Worm (Caenorhabditis elegans): ENCODE results near the gene adr-2.

Gene adr-2

ce11 chrIII:7210486-7210885 lies 22.2 kb downstream of the adr-2 start:
- TF ChIP-seq madf-9 (GFP tag; conservative IDR thresholded peaks at IDR 0.05) (no peak), vab-7 (GFP tag; IDR thresholded peaks at IDR 0.05) (no peak), T20F7.1 (GFP tag; optimal IDR thresholded peaks at IDR 0.05) (no peak), saeg-2 (GFP tag; IDR thresholded peaks at IDR 0.05) (no peak), lsy-2 (tag; optimal IDR thresholded peaks at IDR 0.05) (no peak), php-3 (GFP tag; IDR thresholded peaks at IDR 0.05) (no peak), nhr-6 (tag; optimal IDR thresholded peaks at IDR 0.05) (no peak), mxl-3 (GFP tag; optimal IDR thresholded peaks at IDR 0.05) (no peak), lin-1 (GFP tag; IDR thresholded peaks at IDR 0.05) (no peak), mdl-1 (tag; optimal IDR thresholded peaks at IDR 0.05) (no peak), dmd-9 (GFP tag; IDR thresholded peaks at IDR 0.05) (no peak), mes-2 (tag; optimal IDR thresholded peaks at IDR 0.05; ENCODE audit: poor library complexity, severe bottlenecking) (peak; percentile 35), dve-1 (tag; optimal IDR thresholded peaks at IDR 0.05; ENCODE audit: insufficient read depth) (no peak), set-16 (GFP tag; IDR thresholded peaks at IDR 0.05) (no peak), aha-1 (tag) (peak; percentile 90), ceh-32 (tag; optimal IDR thresholded peaks at IDR 0.05; ENCODE audit: poor library complexity) (no peak), F49E8.2 (tag; optimal IDR thresholded peaks at IDR 0.05; ENCODE audit: borderline replicate concordance) (no peak), mep-1 (tag; optimal IDR thresholded peaks at IDR 0.05) (no peak), ces-1 (GFP tag; optimal IDR thresholded peaks at IDR 0.05) (no peak), jun-1 (tag; optimal IDR thresholded peaks at IDR 0.05) (no peak), unc-62 (GFP tag; optimal IDR thresholded peaks at IDR 0.05 in 1 of 2) (peak in 1 of 2 experiments; percentile 76), unc-62 (tag; optimal IDR thresholded peaks at IDR 0.05) (no peak), lin-38 (GFP tag; IDR thresholded peaks at IDR 0.05) (no peak)

DNA sequence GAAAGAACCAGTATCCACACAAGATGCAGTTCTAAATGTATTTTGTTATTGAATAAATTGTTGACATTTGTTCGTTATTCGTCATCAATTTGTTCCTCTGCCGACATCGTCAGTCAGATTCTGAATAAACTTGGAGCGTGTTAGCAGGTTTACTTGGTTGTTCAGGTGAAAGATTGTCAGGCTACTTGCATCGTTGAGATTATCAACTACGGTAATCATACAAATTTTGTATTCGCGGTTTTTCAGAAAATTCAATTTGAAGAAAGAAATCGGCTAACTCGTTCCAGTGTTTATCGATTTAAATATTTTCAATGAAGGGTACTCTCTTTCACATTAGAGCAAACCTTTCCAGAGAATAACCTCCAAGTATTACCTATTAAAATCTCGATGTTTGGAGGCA lies 23.0 kb downstream of the adr-2 start, which contains the start of gene R151.2:
Gene R151.2, plus strand, starts transcription at position 247 of the 400 bp plus-strand sequence.
- no peak for TF ChIP-seq dmd-8 (GFP tag; IDR thresholded peaks at IDR 0.05)
- TF ChIP-seq saeg-2 (GFP tag; IDR thresholded peaks at IDR 0.05) = no peak
- TF ChIP-seq Y48G9A.11 (GFP tag; IDR thresholded peaks at IDR 0.05) = peak; percentile 38; the same call in 1 of the 2 replicates
- TF ChIP-seq nhr-41 (GFP tag; IDR thresholded peaks at IDR 0.05) = no peak
- no peak for TF ChIP-seq zfp-3 (GFP tag; conservative IDR thresholded peaks at IDR 0.05)
- no peak for TF ChIP-seq cey-2 (tag; optimal IDR thresholded peaks at IDR 0.05; ENCODE audit: borderline replicate concordance, insufficient read depth)
- TF ChIP-seq ztf-7 (tag; optimal IDR thresholded peaks at IDR 0.05) = no peak
- TF ChIP-seq unc-39 (tag; optimal IDR thresholded peaks at IDR 0.05) = no peak
- no peak for TF ChIP-seq zfp-2 (tag; optimal IDR thresholded peaks at IDR 0.05)
- peak; percentile 29 for TF ChIP-seq lin-38 (GFP tag; IDR thresholded peaks at IDR 0.05)
- TF ChIP-seq dmd-9 (GFP tag; IDR thresholded peaks at IDR 0.05) = no peak
- TF ChIP-seq nhr-42 (GFP tag; IDR thresholded peaks at IDR 0.05) = no peak
- TF ChIP-seq ceh-62 (tag; optimal IDR thresholded peaks at IDR 0.05) = no peak
- TF ChIP-seq ctbp-1 (GFP tag; IDR thresholded peaks at IDR 0.05) = no peak
- TF ChIP-seq nhr-237 (tag; optimal IDR thresholded peaks at IDR 0.05) = no peak
- TF ChIP-seq nhr-25 (tag; optimal IDR thresholded peaks at IDR 0.05; ENCODE audit: borderline replicate concordance, insufficient read depth) = no peak
- TF ChIP-seq unc-130 (GFP tag; optimal IDR thresholded peaks at IDR 0.05) = no peak
- peak; percentile 14 for TF ChIP-seq mes-2 (tag; optimal IDR thresholded peaks at IDR 0.05; ENCODE audit: poor library complexity, severe bottlenecking)
- TF ChIP-seq F10B5.3 (tag; optimal IDR thresholded peaks at IDR 0.05) = no peak
- no peak for TF ChIP-seq Y75B8A.6 (GFP tag; IDR thresholded peaks at IDR 0.05)
- no peak for TF ChIP-seq attf-4 (tag; optimal IDR thresholded peaks at IDR 0.05)
- no peak for TF ChIP-seq mep-1 (tag; optimal IDR thresholded peaks at IDR 0.05)
- no peak for TF ChIP-seq spr-1 (tag; optimal IDR thresholded peaks at IDR 0.05)
- TF ChIP-seq dve-1 (tag; optimal IDR thresholded peaks at IDR 0.05; ENCODE audit: insufficient read depth) = no peak
- no peak for TF ChIP-seq set-16 (GFP tag; IDR thresholded peaks at IDR 0.05)
- TF ChIP-seq lin-13 (GFP tag; optimal IDR thresholded peaks at IDR 0.05) = no peak
- TF ChIP-seq nhr-11 (tag; optimal IDR thresholded peaks at IDR 0.05) = no peak
- TF ChIP-seq F44E2.7 (GFP tag; IDR thresholded peaks at IDR 0.05) = 0 out of 2 replicates have a peak, but pooled peaks have one; percentile 9
- no peak for TF ChIP-seq nhr-28 (tag; optimal IDR thresholded peaks at IDR 0.05)
- peak; percentile 65 for TF ChIP-seq ama-1 (optimal IDR thresholded peaks at IDR 0.05)
- TF ChIP-seq nhr-111 (GFP tag; optimal IDR thresholded peaks at IDR 0.05) = no peak
- TF ChIP-seq dmd-6 (GFP tag; IDR thresholded peaks at IDR 0.05) = no peak
- TF ChIP-seq arid-1 (GFP tag; conservative IDR thresholded peaks at IDR 0.05) = no peak
- no peak for TF ChIP-seq hlh-11 (tag; optimal IDR thresholded peaks at IDR 0.05)
- peak; percentile 62 for TF ChIP-seq F49E8.2 (tag; optimal IDR thresholded peaks at IDR 0.05; ENCODE audit: borderline replicate concordance)

Data from whole organism, L4 larva.